Fruit fly (Drosophila melanogaster) whole organism, embryonic: Measurements from ENCODE around the gene CG43116.

Experiments used
- Antp ChIP-seq: fragments of 200-800 bp; sonication (Bioruptor generic); optimal IDR thresholded peaks from 3 replicates; lab custom pipeline; 2016; ENCODE audit warnings: missing biosample characterization, missing genetic modification characterization
- CG11247 ChIP-seq: fragments of 200-800 bp; sonication (Bioruptor generic); IDR thresholded peaks from 2 replicates; pipeline ENCODE4 v1.3.6; 2022; ENCODE audit warnings: missing biosample characterization, missing genetic modification characterization
- CG1233 ChIP-seq: fragments of 200-800 bp; sonication (Bioruptor generic); optimal IDR thresholded peaks from 4 replicates; lab custom pipeline; 2018; ENCODE audit warnings: missing biosample characterization, mild to moderate bottlenecking, missing genetic modification characterization
- CG12391 ChIP-seq: fragments of 200-800 bp; sonication (Bioruptor generic); optimal IDR thresholded peaks from 3 replicates; lab custom pipeline; 2018; ENCODE audit warnings: missing biosample characterization, mild to moderate bottlenecking, missing genetic modification characterization, moderate library complexity
- CG13296 ChIP-seq: fragments of 200-800 bp; sonication (Bioruptor generic); optimal IDR thresholded peaks from 3 replicates; lab custom pipeline; 2018; ENCODE audit warnings: missing biosample characterization, mild to moderate bottlenecking, missing genetic modification characterization
- CG13775 ChIP-seq: fragments of 200-800 bp; sonication (Bioruptor generic); optimal IDR thresholded peaks from 3 replicates; lab custom pipeline; 2017; ENCODE audit warnings: missing biosample characterization, mild to moderate bottlenecking, missing genetic modification characterization
- CG13894 ChIP-seq: fragments of 200-800 bp; sonication (Bioruptor generic); optimal IDR thresholded peaks from 3 replicates; lab custom pipeline; 2018; ENCODE audit warnings: missing biosample characterization, mild to moderate bottlenecking, missing genetic modification characterization, moderate library complexity
- CG14860 ChIP-seq: fragments of 200-800 bp; sonication (Bioruptor generic); IDR thresholded peaks from 3 replicates; pipeline ENCODE4 v1.3.6; 2022; ENCODE audit warnings: missing biosample characterization, missing genetic modification characterization; ENCODE audit not compliant: partially characterized antibody
- CG1529 ChIP-seq: fragments of 200-800 bp; sonication (Bioruptor generic); optimal IDR thresholded peaks from 3 replicates; lab custom pipeline; 2018; ENCODE audit warnings: missing biosample characterization, missing genetic modification characterization
- CG15696 ChIP-seq: fragments of 200-800 bp; sonication (Bioruptor generic); optimal IDR thresholded peaks from 2 replicates; lab custom pipeline; 2019; ENCODE audit warnings: missing biosample characterization, mild to moderate bottlenecking, missing genetic modification characterization, moderate library complexity
- CG1647 ChIP-seq: fragments of 200-800 bp; sonication (Bioruptor generic); optimal IDR thresholded peaks from 3 replicates; lab custom pipeline; 2016; ENCODE audit warnings: missing biosample characterization, missing genetic modification characterization
- CG16779 ChIP-seq: fragments of 200-800 bp; sonication (Bioruptor generic); IDR thresholded peaks from 2 replicates; pipeline ENCODE4 v1.3.6; 2022; ENCODE audit warnings: missing biosample characterization, missing genetic modification characterization
- CG2116 ChIP-seq: fragments of 200-800 bp; sonication (Bioruptor generic); optimal IDR thresholded peaks from 3 replicates; lab custom pipeline; 2018; ENCODE audit warnings: missing biosample characterization, mild to moderate bottlenecking, missing genetic modification characterization
- CG34422 ChIP-seq: fragments of 200-800 bp; sonication (Bioruptor generic); IDR thresholded peaks from 3 replicates; pipeline ENCODE4 v1.3.6; 2022; ENCODE audit warnings: missing biosample characterization, missing genetic modification characterization
- CG3995 ChIP-seq: fragments of 200-800 bp; sonication (Bioruptor generic); optimal IDR thresholded peaks from 3 replicates; lab custom pipeline; 2016; ENCODE audit warnings: missing biosample characterization, missing genetic modification characterization
- CG6654 ChIP-seq: fragments of 200-800 bp; sonication (Bioruptor generic); optimal IDR thresholded peaks from 2 replicates; lab custom pipeline; 2017; ENCODE audit warnings: missing biosample characterization, mild to moderate bottlenecking, missing genetic modification characterization
- CG6791 ChIP-seq: fragments of 200-800 bp; sonication (Bioruptor generic); IDR thresholded peaks from 3 replicates; pipeline ENCODE4 v1.3.6; 2022; ENCODE audit warnings: missing biosample characterization, missing genetic modification characterization; ENCODE audit not compliant: partially characterized antibody
- CG7963 ChIP-seq: fragments of 200-800 bp; sonication (Bioruptor generic); IDR thresholded peaks from 3 replicates; pipeline ENCODE4 v1.3.6; 2022; ENCODE audit warnings: missing biosample characterization, missing genetic modification characterization; ENCODE audit not compliant: partially characterized antibody
- CG8944 ChIP-seq: fragments of 200-800 bp; sonication (Bioruptor generic); optimal IDR thresholded peaks from 3 replicates; lab custom pipeline; 2016; ENCODE audit warnings: missing biosample characterization, missing genetic modification characterization
- Deaf1 ChIP-seq: fragments of 200-800 bp; optimal IDR thresholded peaks from 3 replicates; lab custom pipeline; 2019; ENCODE audit warnings: missing biosample characterization, mild to moderate bottlenecking, missing genetic modification characterization, moderate library complexity
- Dfd ChIP-seq, 2 experiments: fragments of >200 bp; optimal IDR thresholded peaks; 2 replicates each; lab custom pipeline; 2017; ENCODE audit warnings: missing biosample characterization in 2 of 2, missing genetic modification characterization in 2 of 2
- Doc2 ChIP-seq: fragments of 200-800 bp; sonication (Bioruptor generic); IDR thresholded peaks from 2 replicates; pipeline ENCODE4 v1.3.6; 2022; ENCODE audit warnings: missing biosample characterization, missing genetic modification characterization
- E2f1 ChIP-seq: fragments of 200-800 bp; sonication (Bioruptor generic); IDR thresholded peaks from 2 replicates; pipeline ENCODE4 v1.3.6; 2022; ENCODE audit warnings: missing biosample characterization, missing genetic modification characterization
- E2f2 ChIP-seq: fragments of 200-800 bp; sonication (Bioruptor generic); IDR thresholded peaks from 2 replicates; pipeline ENCODE4 v1.3.6; 2022; ENCODE audit warnings: missing biosample characterization, missing genetic modification characterization
- HLH4C ChIP-seq: fragments of 200-800 bp; sonication (Bioruptor generic); IDR thresholded peaks from 3 replicates; pipeline ENCODE4 v1.3.6; 2022; ENCODE audit warnings: missing biosample characterization, missing genetic modification characterization; ENCODE audit not compliant: partially characterized antibody
- HmgZ ChIP-seq: fragments of 200-800 bp; sonication (Bioruptor generic); optimal IDR thresholded peaks from 2 replicates; lab custom pipeline; 2018; ENCODE audit warnings: missing biosample characterization, mild to moderate bottlenecking, missing genetic modification characterization
- Lim3 ChIP-seq: fragments of 200-800 bp; sonication (Bioruptor generic); IDR thresholded peaks from 2 replicates; pipeline ENCODE4 v1.3.6; 2022; ENCODE audit warnings: missing biosample characterization, missing genetic modification characterization
- Mrtf ChIP-seq: fragments of 200-800 bp; sonication (Bioruptor generic); IDR thresholded peaks from 3 replicates; pipeline ENCODE4 v1.3.6; 2022; ENCODE audit warnings: missing biosample characterization, missing genetic modification characterization
- NFAT ChIP-seq: fragments of 200-800 bp; sonication (Bioruptor generic); IDR thresholded peaks from 2 replicates; pipeline ENCODE4 v1.3.6; 2022; ENCODE audit warnings: missing biosample characterization, missing genetic modification characterization
- Sin3A ChIP-seq: fragments of >200 bp; optimal IDR thresholded peaks from 2 replicates; lab custom pipeline; 2018
- Six4 ChIP-seq: fragments of 200-800 bp; sonication (Bioruptor generic); optimal IDR thresholded peaks from 2 replicates; lab custom pipeline; 2016; ENCODE audit warnings: missing biosample characterization, missing genetic modification characterization
- Sox102F ChIP-seq: fragments of 200-800 bp; sonication (Bioruptor generic); optimal IDR thresholded peaks from 2 replicates; lab custom pipeline; 2018; ENCODE audit warnings: missing biosample characterization, mild to moderate bottlenecking, missing genetic modification characterization, moderate library complexity
- TFAM ChIP-seq: fragments of 200-800 bp; sonication (Bioruptor generic); optimal IDR thresholded peaks from 2 replicates; lab custom pipeline; 2017; ENCODE audit warnings: missing biosample characterization, missing genetic modification characterization, inconsistent platforms
- Tbp ChIP-seq: fragments of >200 bp; optimal IDR thresholded peaks from 2 replicates; lab custom pipeline; 2018; ENCODE audit warnings: missing biosample characterization, missing genetic modification characterization
- ato ChIP-seq: fragments of 200-800 bp; sonication (Bioruptor generic); IDR thresholded peaks from 2 replicates; pipeline ENCODE4 v1.3.6; 2022; ENCODE audit warnings: missing biosample characterization, missing genetic modification characterization; ENCODE audit not compliant: partially characterized antibody
- crc ChIP-seq: fragments of 200-800 bp; sonication (Bioruptor generic); optimal IDR thresholded peaks from 2 replicates; lab custom pipeline; 2016; ENCODE audit warnings: missing biosample characterization, missing genetic modification characterization
- dmrt99B ChIP-seq: fragments of 200-800 bp; sonication (Bioruptor generic); optimal IDR thresholded peaks from 2 replicates; lab custom pipeline; 2018; ENCODE audit warnings: missing biosample characterization, mild to moderate bottlenecking, missing genetic modification characterization, moderate library complexity
- fd3F ChIP-seq: fragments of 200-800 bp; sonication (Bioruptor generic); optimal IDR thresholded peaks from 2 replicates; lab custom pipeline; 2018; ENCODE audit warnings: missing biosample characterization, mild to moderate bottlenecking, missing genetic modification characterization, moderate library complexity
- grn ChIP-seq: fragments of 200-800 bp; sonication (Bioruptor generic); optimal IDR thresholded peaks from 3 replicates; lab custom pipeline; 2017; ENCODE audit warnings: missing biosample characterization, missing genetic modification characterization
- gro ChIP-seq: fragments of 200-800 bp; sonication (Bioruptor generic); optimal IDR thresholded peaks from 2 replicates; lab custom pipeline; 2016; ENCODE audit warnings: missing biosample characterization, missing genetic modification characterization
- hbn ChIP-seq: fragments of 200-800 bp; sonication (Bioruptor generic); IDR thresholded peaks from 2 replicates; pipeline ENCODE4 v1.3.6; 2022; ENCODE audit warnings: missing biosample characterization, missing genetic modification characterization; ENCODE audit not compliant: partially characterized antibody
- hth ChIP-seq: fragments of >200 bp; optimal IDR thresholded peaks from 2 replicates; lab custom pipeline; 2017; ENCODE audit warnings: inconsistent platforms
- lab ChIP-seq: fragments of 200-800 bp; sonication (Bioruptor generic); optimal IDR thresholded peaks from 3 replicates; lab custom pipeline; 2017; ENCODE audit warnings: missing biosample characterization, missing genetic modification characterization, mild to moderate bottlenecking, moderate library complexity, missing genetic modification reagents
- mirr ChIP-seq: fragments of 200-800 bp; sonication (Bioruptor generic); optimal IDR thresholded peaks from 3 replicates; lab custom pipeline; 2018; ENCODE audit warnings: missing biosample characterization, mild to moderate bottlenecking, missing genetic modification characterization
- salm ChIP-seq: fragments of 200-800 bp; sonication (Bioruptor generic); optimal IDR thresholded peaks from 2 replicates; lab custom pipeline; 2018; ENCODE audit warnings: missing biosample characterization, mild to moderate bottlenecking, missing genetic modification characterization
- sisA ChIP-seq: fragments of 200-800 bp; sonication (Bioruptor generic); IDR thresholded peaks from 2 replicates; pipeline ENCODE4 v1.3.6; 2022; ENCODE audit warnings: missing biosample characterization, missing genetic modification characterization
- tio ChIP-seq: fragments of 200-800 bp; sonication (Bioruptor generic); optimal IDR thresholded peaks from 2 replicates; lab custom pipeline; 2017; ENCODE audit warnings: missing biosample characterization, missing genetic modification characterization, inconsistent platforms
- toy ChIP-seq: fragments of 200-800 bp; sonication (Bioruptor generic); IDR thresholded peaks from 2 replicates; pipeline ENCODE4 v1.3.6; 2022; ENCODE audit warnings: missing biosample characterization, missing genetic modification characterization
- trh ChIP-seq: fragments of 200-800 bp; sonication (Bioruptor generic); optimal IDR thresholded peaks from 2 replicates; lab custom pipeline; 2016; ENCODE audit warnings: missing biosample characterization, missing genetic modification characterization
- unc-4 ChIP-seq: fragments of 200-800 bp; sonication (Bioruptor generic); IDR thresholded peaks from 2 replicates; pipeline ENCODE4 v1.3.6; 2022; ENCODE audit warnings: missing biosample characterization, missing genetic modification characterization; ENCODE audit not compliant: partially characterized antibody
- wor ChIP-seq: fragments of 200-800 bp; sonication (Bioruptor generic); IDR thresholded peaks from 2 replicates; pipeline ENCODE4 v1.3.6; 2022; ENCODE audit warnings: missing biosample characterization, missing genetic modification characterization

Gene CG43116

DNA sequence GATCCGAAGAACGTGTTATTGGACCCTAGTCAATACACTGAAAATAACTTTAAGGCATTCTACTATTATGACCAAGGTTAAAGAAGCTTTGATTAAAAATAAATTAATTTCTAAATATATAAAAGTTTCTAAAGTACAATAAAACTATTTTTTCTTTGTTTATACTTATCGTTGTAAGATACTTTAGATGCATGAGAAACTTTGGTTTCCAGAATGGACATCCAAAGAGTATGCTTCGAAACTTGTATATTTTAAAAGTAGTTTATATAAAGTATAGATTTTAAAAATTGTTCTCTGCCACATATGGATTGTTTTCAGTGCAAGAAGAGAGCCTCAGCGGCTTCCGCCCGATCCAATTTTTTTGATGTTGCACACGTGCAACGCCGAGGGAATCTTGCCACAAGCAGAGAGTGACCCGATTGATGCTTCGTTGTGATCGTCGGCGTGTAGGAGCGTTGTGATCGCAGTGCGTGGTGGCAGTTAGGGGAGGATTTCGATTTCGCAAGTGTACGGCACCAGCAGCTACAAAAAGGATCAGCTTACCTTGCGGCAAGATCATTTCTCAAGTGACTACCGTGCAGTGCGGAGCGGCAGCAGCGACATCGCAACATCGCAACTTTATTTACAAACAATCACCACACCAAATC, 395 bp upstream of the CG43116 start (continued):
- TF ChIP-seq gro (GFP tag; lab: Kevin White, UChicago) = no peak
- TF ChIP-seq CG11247 (GFP tag; lab: Robert Waterston, UW) = no peak
- no peak for TF ChIP-seq toy (GFP tag; lab: Robert Waterston, UW)
- TF ChIP-seq Doc2 (GFP tag; lab: Robert Waterston, UW) = no peak
- no peak for TF ChIP-seq grn (GFP tag; lab: Kevin White, UChicago)
- TF ChIP-seq CG14860 = no peak
- TF ChIP-seq Sin3A = no peak
- TF ChIP-seq CG34422 (GFP tag; lab: Robert Waterston, UW) = peak; percentile 33; the same call in 1 of the 3 replicates
- no peak for TF ChIP-seq Dfd (GFP tag; optimal IDR thresholded peaks at IDR 0.05; lab: Kevin White, UChicago)
- no peak for TF ChIP-seq HmgZ
- no peak for TF ChIP-seq fd3F (GFP tag; lab: Kevin White, UChicago)
- peak; percentile 83 for TF ChIP-seq CG1529 (GFP tag; lab: Kevin White, UChicago)
- no peak for TF ChIP-seq ato
- peak; percentile 78 for TF ChIP-seq Deaf1
- TF ChIP-seq E2f1 (GFP tag; lab: Robert Waterston, UW) = peak; percentile 56; the same call in 1 of the 2 replicates
- no peak for TF ChIP-seq Tbp
- peak; percentile 99 for TF ChIP-seq CG15696 (tag; lab: Kevin White, UChicago)
- peak; percentile 49 for TF ChIP-seq sisA (GFP tag; lab: Robert Waterston, UW)
- peak; percentile 84 for TF ChIP-seq dmrt99B (tag; lab: Kevin White, UChicago)
- TF ChIP-seq CG13894 = no peak
- TF ChIP-seq CG8944 (GFP tag; lab: Kevin White, UChicago) = no peak
- TF ChIP-seq CG6654 = peak; percentile 66
- peak; percentile 3 for TF ChIP-seq lab (GFP tag; lab: Kevin White, UChicago)
- TF ChIP-seq CG3995 = no peak
- no peak for TF ChIP-seq hth (lab: Kevin White, UChicago)
- TF ChIP-seq CG12391 = peak; percentile 94
- no peak for TF ChIP-seq Antp (GFP tag; lab: Kevin White, UChicago)
- peak; percentile 70 for TF ChIP-seq trh (GFP tag; lab: Kevin White, UChicago)
- no peak for TF ChIP-seq CG6791 (GFP tag; lab: Robert Waterston, UW)
- peak; percentile 45 for TF ChIP-seq wor (GFP tag; lab: Robert Waterston, UW)
- TF ChIP-seq CG13296 (GFP tag; lab: Kevin White, UChicago) = no peak
- TF ChIP-seq Six4 (GFP tag; lab: Kevin White, UChicago) = peak; percentile 72
- TF ChIP-seq CG13775 (GFP tag; lab: Kevin White, UChicago) = peak; percentile 92
- TF ChIP-seq CG16779 = no peak
- TF ChIP-seq Mrtf = no peak
- no peak for TF ChIP-seq crc (GFP tag; lab: Kevin White, UChicago)
- TF ChIP-seq CG1233 = peak; percentile 78
- no peak for TF ChIP-seq Lim3 (GFP tag; lab: Robert Waterston, UW)
- TF ChIP-seq HLH4C = no peak
- TF ChIP-seq TFAM = peak; percentile 23
- TF ChIP-seq hbn = no peak
- no peak for TF ChIP-seq mirr (GFP tag; lab: Kevin White, UChicago)
- peak; percentile 87 for TF ChIP-seq Sox102F
- TF ChIP-seq tio (GFP tag; lab: Kevin White, UChicago) = peak; percentile 83
- TF ChIP-seq E2f2 (GFP tag; lab: Robert Waterston, UW) = peak; percentile 50
- no peak for TF ChIP-seq unc-4 (GFP tag; lab: Robert Waterston, UW)
- no peak for TF ChIP-seq CG1647
- TF ChIP-seq salm (tag; lab: Kevin White, UChicago) = peak; percentile 54
- TF ChIP-seq NFAT (GFP tag; lab: Robert Waterston, UW) = no peak
- peak; percentile 47 for TF ChIP-seq CG2116 (GFP tag; lab: Kevin White, UChicago)
- TF ChIP-seq CG7963 (GFP tag; lab: Robert Waterston, UW) = 0 out of 3 replicates have a peak, but pooled peaks have one; percentile 22
